Fruit fly (Drosophila melanogaster) whole organism, pupa: ENCODE results near the gene CG13625.
A peak's percentile ranks its signal among the peaks of the same experiment; 100 is the strongest.

Source experiments
- CG10348 ChIP-seq: fragments of 200-800 bp; sonication (Bioruptor generic); IDR thresholded peaks from 2 replicates; pipeline ENCODE4 v1.3.6; 2022; ENCODE audit warnings: missing biosample characterization, missing genetic modification characterization
- CG12605 ChIP-seq: fragments of 200-800 bp; sonication (Bioruptor generic); IDR thresholded peaks from 2 replicates; pipeline ENCODE4 v1.3.6; 2022; ENCODE audit warnings: missing biosample characterization, missing genetic modification characterization
- CG13204 ChIP-seq: fragments of 200-800 bp; sonication (Bioruptor generic); optimal IDR thresholded peaks from 2 replicates; lab custom pipeline; 2018; ENCODE audit warnings: missing biosample characterization, mild to moderate bottlenecking, missing genetic modification characterization, moderate library complexity
- CG14655 ChIP-seq: fragments of 200-800 bp; sonication (Bioruptor generic); optimal IDR thresholded peaks from 3 replicates; lab custom pipeline; 2017; ENCODE audit warnings: mild to moderate bottlenecking, missing biosample characterization, missing genetic modification reagents, missing genetic modification characterization
- CG15710 ChIP-seq: fragments of 200-800 bp; sonication (Bioruptor generic); optimal IDR thresholded peaks from 2 replicates; lab custom pipeline; 2018; ENCODE audit warnings: missing biosample characterization, mild to moderate bottlenecking, missing genetic modification characterization, moderate library complexity
- CG17806 ChIP-seq: fragments of 200-800 bp; sonication (Bioruptor generic); optimal IDR thresholded peaks from 2 replicates; lab custom pipeline; 2018; ENCODE audit warnings: missing biosample characterization, mild to moderate bottlenecking, missing genetic modification characterization, moderate library complexity
- CG32121 ChIP-seq: fragments of 200-800 bp; sonication (Bioruptor generic); IDR thresholded peaks from 2 replicates; pipeline ENCODE4 v1.3.6; 2022; ENCODE audit warnings: missing biosample characterization, missing genetic modification characterization
- CG34367 ChIP-seq: fragments of 200-800 bp; sonication (Bioruptor generic); optimal IDR thresholded peaks from 2 replicates; lab custom pipeline; 2018; ENCODE audit warnings: missing biosample characterization, mild to moderate bottlenecking, missing genetic modification characterization
- CG4496 ChIP-seq: fragments of 200-800 bp; sonication (Bioruptor generic); IDR thresholded peaks from 3 replicates; pipeline ENCODE4 v1.3.6; 2022; ENCODE audit warnings: missing biosample characterization, missing genetic modification characterization
- CG8159 ChIP-seq: fragments of 200-800 bp; sonication (Bioruptor generic); optimal IDR thresholded peaks from 3 replicates; lab custom pipeline; 2018; ENCODE audit warnings: missing biosample characterization, mild to moderate bottlenecking, missing genetic modification characterization, moderate library complexity
- CG8301 ChIP-seq: fragments of 200-800 bp; sonication (Bioruptor generic); optimal IDR thresholded peaks from 2 replicates; lab custom pipeline; 2018; ENCODE audit warnings: missing biosample characterization, mild to moderate bottlenecking, missing genetic modification characterization
- CG9948 ChIP-seq: fragments of 200-800 bp; sonication (Bioruptor generic); optimal IDR thresholded peaks from 2 replicates; lab custom pipeline; 2018; ENCODE audit warnings: missing biosample characterization, mild to moderate bottlenecking, missing genetic modification characterization, moderate library complexity
- D1 ChIP-seq: fragments of 200-800 bp; sonication (Bioruptor generic); optimal IDR thresholded peaks from 2 replicates; lab custom pipeline; 2018; ENCODE audit warnings: missing biosample characterization, mild to moderate bottlenecking, missing genetic modification characterization, moderate library complexity
- EcR ChIP-seq: fragments of 200-800 bp; sonication (Bioruptor generic); optimal IDR thresholded peaks from 3 replicates; lab custom pipeline; 2019; ENCODE audit warnings: missing biosample characterization, missing genetic modification characterization, mild to moderate bottlenecking, moderate library complexity, missing genetic modification reagents
- Ets98B ChIP-seq: fragments of 200-800 bp; sonication (Bioruptor generic); IDR thresholded peaks from 2 replicates; pipeline ENCODE4 v1.3.6; 2022; ENCODE audit warnings: missing biosample characterization, missing genetic modification characterization
- Pif1A ChIP-seq: fragments of 200-800 bp; sonication (Bioruptor generic); optimal IDR thresholded peaks from 3 replicates; lab custom pipeline; 2016; ENCODE audit warnings: missing biosample characterization, missing genetic modification characterization
- Pif1B ChIP-seq: fragments of 200-800 bp; sonication (Bioruptor generic); optimal IDR thresholded peaks from 3 replicates; lab custom pipeline; 2016; ENCODE audit warnings: missing biosample characterization, missing genetic modification characterization
- Snoo ChIP-seq: fragments of 200-800 bp; sonication (Bioruptor generic); optimal IDR thresholded peaks from 3 replicates; lab custom pipeline; 2017; ENCODE audit warnings: missing biosample characterization, mild to moderate bottlenecking, missing genetic modification characterization, inconsistent platforms
- fd96Ca ChIP-seq: fragments of 200-800 bp; sonication (Bioruptor generic); IDR thresholded peaks from 3 replicates; pipeline ENCODE4 v1.3.6; 2022; ENCODE audit warnings: missing biosample characterization, missing genetic modification characterization
- gl ChIP-seq: fragments of 200-800 bp; sonication (Bioruptor generic); optimal IDR thresholded peaks from 2 replicates; lab custom pipeline; 2018; ENCODE audit warnings: missing biosample characterization, mild to moderate bottlenecking, missing genetic modification characterization
- rn ChIP-seq: fragments of 200-800 bp; sonication (Bioruptor generic); IDR thresholded peaks from 2 replicates; pipeline ENCODE4 v1.3.6; 2022; ENCODE audit warnings: missing biosample characterization, missing genetic modification characterization

CG13625 gene

DNA sequence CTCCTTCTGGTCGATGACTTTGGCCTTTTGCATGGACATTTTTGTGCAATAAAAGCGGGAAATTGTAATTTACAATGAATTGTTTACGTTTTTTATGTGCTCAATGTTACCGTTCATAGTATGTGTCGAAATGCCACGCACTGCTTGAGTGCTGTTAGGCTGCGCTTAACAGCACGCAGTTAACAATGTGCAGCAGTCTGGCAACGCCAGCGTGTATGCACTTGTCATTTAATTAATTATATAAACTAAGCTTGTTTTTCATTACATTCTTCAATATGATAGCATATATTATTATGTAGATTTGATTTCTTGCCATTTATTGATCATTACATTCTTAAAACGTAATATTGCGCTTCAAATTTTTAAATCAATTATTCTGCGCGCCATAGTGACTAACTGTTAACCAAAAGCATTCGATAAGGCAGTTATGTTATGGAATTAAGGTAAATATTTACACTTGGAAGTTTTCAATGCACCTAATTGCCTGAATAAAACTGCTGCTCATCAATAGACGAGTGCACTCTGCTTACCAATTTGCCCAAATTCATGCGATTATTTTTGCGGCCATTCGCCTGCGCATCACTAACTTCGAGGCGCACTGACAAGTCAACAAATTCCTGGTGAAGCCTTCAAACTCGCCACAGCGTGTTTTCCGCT lies at the start of gene CG13625, which contains the start of gene mld:
Gene CG13625 (minus strand): TSS at position 119 of the 657 bp plus-strand sequence.
Gene mld (plus strand): TSS at position 612 of the 657 bp plus-strand sequence.
- TF ChIP-seq CG10348 (GFP tag; lab: Robert Waterston, UW), result no peak
- peak; percentile 12 for TF ChIP-seq Pif1A (GFP tag; lab: Kevin White, UChicago)
- TF ChIP-seq Pif1B (GFP tag; lab: Kevin White, UChicago), result peak; percentile 6

DNA sequence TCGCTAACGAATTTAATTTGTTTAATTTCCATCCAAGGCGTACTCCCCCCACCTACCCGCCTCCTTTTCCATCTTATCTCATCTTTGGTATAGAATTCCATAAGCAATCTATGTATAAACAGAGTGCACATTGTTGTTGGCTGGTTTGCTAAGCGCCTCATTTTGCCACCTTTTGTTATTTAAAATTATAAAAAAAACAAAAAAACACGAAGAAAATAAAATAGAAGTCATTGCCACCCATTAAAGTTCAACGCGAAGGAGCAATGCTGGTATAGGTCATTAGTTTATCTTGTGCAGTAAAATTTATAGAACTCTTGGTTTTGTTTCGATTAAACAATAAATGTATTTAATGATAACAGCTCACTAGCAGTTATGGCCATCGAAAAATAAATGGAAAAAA lies 49.4 kb upstream of the CG13625 start:
- no peak for TF ChIP-seq CG10348 (GFP tag; lab: Robert Waterston, UW)
- TF ChIP-seq CG32121, result no peak
- TF ChIP-seq CG12605 (GFP tag; lab: Robert Waterston, UW), result no peak
- no peak for TF ChIP-seq rn (GFP tag; lab: Robert Waterston, UW)

DNA sequence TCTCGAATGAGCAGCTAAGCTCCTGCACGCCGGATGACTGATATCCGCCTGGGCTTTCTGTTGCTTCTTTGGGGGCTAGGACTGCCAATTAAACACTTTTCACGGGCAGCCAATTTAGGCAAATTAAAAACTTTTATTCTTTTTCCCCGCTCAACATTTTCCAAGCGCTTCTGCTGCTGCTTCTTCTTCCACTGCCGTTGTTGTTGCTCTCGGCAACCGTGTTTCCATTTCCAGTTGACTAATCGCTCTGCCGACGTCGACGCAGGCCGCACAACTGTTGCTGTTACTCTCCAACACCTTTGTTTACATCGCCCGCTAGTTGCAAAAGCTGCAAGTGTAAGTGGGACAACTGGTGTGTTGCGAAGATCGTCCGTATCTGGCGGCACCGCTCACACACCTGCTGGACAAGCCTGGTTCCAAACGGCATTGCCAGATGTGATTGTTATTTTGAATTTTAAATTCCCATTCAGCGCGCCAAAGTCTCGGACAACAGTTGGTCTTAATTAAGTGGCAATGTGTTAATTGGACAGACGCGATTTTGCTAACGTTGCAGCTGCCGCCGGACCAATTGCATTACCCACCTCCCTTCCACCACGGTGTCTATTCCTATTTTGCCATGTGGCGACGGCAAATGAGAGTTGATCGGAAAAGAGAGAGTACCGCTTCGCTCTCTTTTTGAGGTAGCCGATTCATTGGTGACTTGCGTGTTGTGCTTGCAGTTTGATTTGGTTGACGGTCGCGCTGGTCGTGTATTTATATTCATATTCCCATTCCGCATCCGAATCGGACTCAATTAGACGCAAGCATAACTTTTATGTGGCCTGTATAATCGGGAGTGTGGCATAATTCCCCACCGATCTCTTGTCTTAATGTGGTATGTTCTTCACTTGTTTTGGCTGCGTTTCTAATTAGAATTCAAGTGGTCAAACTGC lies 45.2 kb upstream of the CG13625 start, which contains the start of gene Wsck:
Gene Wsck (minus strand): TSS at position 199 of the 932 bp plus-strand sequence.
- TF ChIP-seq Snoo (peak; percentile 17), CG8159 (no peak), EcR (GFP tag; lab: Kevin White, UChicago) (peak; percentile 46), CG15710 (tag; lab: Kevin White, UChicago) (no peak)

DNA sequence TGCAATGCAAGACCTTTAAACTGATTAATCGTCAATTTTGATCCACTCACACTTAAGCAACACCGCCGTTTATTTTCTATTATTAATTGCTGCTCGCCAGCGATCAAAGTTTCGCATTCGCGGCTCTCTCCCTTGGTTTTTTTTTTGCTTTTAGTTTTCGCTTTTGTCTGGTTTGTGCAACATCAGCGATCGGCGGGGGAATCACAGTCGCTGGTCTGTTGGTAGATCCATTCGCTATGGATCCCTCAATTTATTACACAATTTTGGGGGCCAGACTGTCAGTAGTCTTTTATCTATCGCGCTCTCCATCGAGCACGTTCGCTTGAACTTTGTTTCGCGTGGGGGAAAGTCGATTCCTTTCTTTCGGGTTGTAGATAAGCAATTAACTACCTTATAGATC lies 41.7 kb upstream of the CG13625 start:
- TF ChIP-seq fd96Ca (GFP tag; lab: Robert Waterston, UW) (no peak), D1 (no peak), CG10348 (GFP tag; lab: Robert Waterston, UW) (no peak), CG14655 (GFP tag; lab: Kevin White, UChicago) (no peak), CG4496 (GFP tag; lab: Robert Waterston, UW) (no peak), Pif1A (GFP tag; lab: Kevin White, UChicago) (no peak), CG32121 (no peak), rn (GFP tag; lab: Robert Waterston, UW) (no peak), Snoo (no peak), CG12605 (GFP tag; lab: Robert Waterston, UW) (no peak), CG8301 (tag; lab: Kevin White, UChicago) (no peak), EcR (GFP tag; lab: Kevin White, UChicago) (no peak), gl (tag; lab: Kevin White, UChicago) (no peak), CG8159 (no peak)

- peak; percentile 29; the same call in 1 of the 2 replicates for TF ChIP-seq CG32121
- peak; percentile 47; the same call in 1 of the 3 replicates for TF ChIP-seq CG4496 (GFP tag; lab: Robert Waterston, UW)
- no peak for TF ChIP-seq D1
- peak; percentile 17 for TF ChIP-seq CG8301 (tag; lab: Kevin White, UChicago)
- no peak for TF ChIP-seq CG34367 (tag; lab: Kevin White, UChicago)
- 0 out of 2 replicates have a peak, but pooled peaks have one; percentile 26 for TF ChIP-seq CG12605 (GFP tag; lab: Robert Waterston, UW)
- no peak for TF ChIP-seq CG13204 (GFP tag; lab: Kevin White, UChicago)
- TF ChIP-seq CG9948 (tag; lab: Kevin White, UChicago), result no peak
- no peak for TF ChIP-seq CG14655 (GFP tag; lab: Kevin White, UChicago)
- no peak for TF ChIP-seq rn (GFP tag; lab: Robert Waterston, UW)
- no peak; the same call in 1 of the 2 replicates for TF ChIP-seq Ets98B (GFP tag; lab: Robert Waterston, UW)
- TF ChIP-seq Pif1B (GFP tag; lab: Kevin White, UChicago), result no peak
- peak; percentile 27 for TF ChIP-seq CG8159
- no peak for TF ChIP-seq CG15710 (tag; lab: Kevin White, UChicago)
- no peak for TF ChIP-seq CG10348 (GFP tag; lab: Robert Waterston, UW)
- TF ChIP-seq Snoo, result no peak
- TF ChIP-seq Pif1A (GFP tag; lab: Kevin White, UChicago), result no peak
- TF ChIP-seq gl (tag; lab: Kevin White, UChicago), result no peak
- TF ChIP-seq EcR (GFP tag; lab: Kevin White, UChicago), result peak; percentile 7
- peak; percentile 12; the same call in 1 of the 3 replicates for TF ChIP-seq fd96Ca (GFP tag; lab: Robert Waterston, UW)
- peak; percentile 1 for TF ChIP-seq CG17806 (tag; lab: Kevin White, UChicago)
- TF ChIP-seq, all 21 proteins: peak for 8
Measured at dm6 chr3R:24626003-24626486, 41.1 kb upstream of the CG13625 start.

dm6 chr3R:24625517-24625925 lies 40.6 kb upstream of the CG13625 start, which contains the start of the genes Syx18 and atl:
TSS of gene Syx18 (minus strand) at chr3R:24625562.
TSS of gene atl (plus strand) at chr3R:24625671.
- TF ChIP-seq EcR (GFP tag; lab: Kevin White, UChicago) (peak; percentile 47), Snoo (no peak)
- TF ChIP-seq, all 21 proteins: peak for 1
